Worm (Caenorhabditis elegans): ENCODE data around the gene C54F6.6.

DNA sequence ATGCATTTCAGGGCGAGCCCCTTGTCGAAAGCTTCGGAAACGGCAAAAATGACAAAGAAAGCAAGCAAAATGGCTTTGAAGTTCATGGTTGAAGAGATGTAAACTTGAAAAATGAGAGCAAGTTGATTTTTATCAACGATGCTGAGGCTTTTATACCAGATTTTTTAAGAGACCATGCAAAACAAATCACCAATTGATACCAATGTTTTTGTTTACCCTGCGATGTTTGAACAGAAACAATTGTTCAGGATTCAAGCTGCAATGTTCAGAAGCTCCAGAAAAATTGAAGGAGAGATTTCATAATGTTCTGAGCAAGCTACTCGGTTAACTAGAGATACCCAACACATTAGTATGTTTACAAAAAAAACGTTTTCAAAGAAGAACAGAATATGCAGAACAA lies 1.2 kb upstream of the C54F6.6 start, which contains the start of gene C54F6.15:
- TF ChIP-seq ceh-28 (tag; optimal IDR thresholded peaks at IDR 0.05) (no peak), nhr-11 (tag; optimal IDR thresholded peaks at IDR 0.05) (no peak), unc-39 (tag; optimal IDR thresholded peaks at IDR 0.05) (no peak), zip-2 (tag; optimal IDR thresholded peaks at IDR 0.05) (no peak), dpl-1 (GFP tag; optimal IDR thresholded peaks at IDR 0.05) (no peak), snpc-4 (tag; optimal IDR thresholded peaks at IDR 0.05) (no peak)
